Worm (Caenorhabditis elegans): ENCODE measurements around the gene ergi-1.

ce11 chrX:2068294-2068693 is 33.2 kb upstream of the ergi-1 start:
- TF ChIP-seq mdl-1 (tag; optimal IDR thresholded peaks at IDR 0.05) (no peak), fkh-10 (GFP tag; optimal IDR thresholded peaks at IDR 0.05) (no peak), elt-2 (tag; optimal IDR thresholded peaks at IDR 0.05) (peak; percentile 80), R02D3.7 (tag; optimal IDR thresholded peaks at IDR 0.05) (no peak), ZK546.5 (tag; optimal IDR thresholded peaks at IDR 0.05) (no peak), fos-1 (tag; optimal IDR thresholded peaks at IDR 0.05) (no peak), nhr-77 (tag; optimal IDR thresholded peaks at IDR 0.05) (no peak), zag-1 (tag; optimal IDR thresholded peaks at IDR 0.05) (no peak), nhr-28 (tag; optimal IDR thresholded peaks at IDR 0.05) (no peak)

All from whole organism, L3 larva.